Fruit fly (Drosophila melanogaster) whole organism, embryonic: ENCODE results near the gene CaBP1.

Source experiments
- ATbp ChIP-seq: fragments of 200-800 bp; sonication (Bioruptor generic); optimal IDR thresholded peaks from 2 replicates; lab custom pipeline; 2017; ENCODE audit warnings: missing biosample characterization, mild to moderate bottlenecking, missing genetic modification characterization, missing genetic modification reagents
- Atf3 ChIP-seq: fragments of 200-800 bp; sonication (Bioruptor generic); optimal IDR thresholded peaks from 3 replicates; lab custom pipeline; 2016; ENCODE audit warnings: missing biosample characterization, missing genetic modification characterization
- BtbVII ChIP-seq: fragments of 200-800 bp; sonication (Bioruptor generic); optimal IDR thresholded peaks from 3 replicates; lab custom pipeline; 2017; ENCODE audit warnings: missing biosample characterization, mild to moderate bottlenecking, missing genetic modification characterization
- CG10565 ChIP-seq: fragments of 200-800 bp; sonication (Bioruptor generic); optimal IDR thresholded peaks from 3 replicates; lab custom pipeline; 2016; ENCODE audit warnings: missing biosample characterization, mild to moderate bottlenecking, missing genetic modification characterization
- CG12219 ChIP-seq: fragments of 200-800 bp; sonication (Bioruptor generic); optimal IDR thresholded peaks from 3 replicates; lab custom pipeline; 2018; ENCODE audit warnings: missing biosample characterization, mild to moderate bottlenecking, missing genetic modification characterization
- CG12659 ChIP-seq: fragments of 200-800 bp; sonication (Bioruptor generic); optimal IDR thresholded peaks from 3 replicates; lab custom pipeline; 2017; ENCODE audit warnings: mild to moderate bottlenecking, missing biosample characterization, missing genetic modification reagents, missing genetic modification characterization
- CG14014 ChIP-seq: fragments of 200-800 bp; sonication (Bioruptor generic); IDR thresholded peaks from 2 replicates; pipeline ENCODE4 v1.3.6; 2022; ENCODE audit warnings: missing biosample characterization, missing genetic modification characterization
- CG14667 ChIP-seq: fragments of 200-800 bp; sonication (Bioruptor generic); IDR thresholded peaks from 2 replicates; pipeline ENCODE4 v1.3.6; 2022; ENCODE audit warnings: missing biosample characterization, missing genetic modification characterization
- CG14965 ChIP-seq: fragments of 200-800 bp; sonication (Bioruptor generic); optimal IDR thresholded peaks from 2 replicates; lab custom pipeline; 2016; ENCODE audit warnings: missing biosample characterization, missing genetic modification characterization, borderline replicate concordance
- CG17361 ChIP-seq: fragments of 200-800 bp; sonication (Bioruptor generic); IDR thresholded peaks from 3 replicates; pipeline ENCODE4 v1.3.6; 2022; ENCODE audit warnings: missing biosample characterization, missing genetic modification characterization
- CG18599 ChIP-seq: fragments of 200-800 bp; sonication (Bioruptor generic); optimal IDR thresholded peaks from 3 replicates; lab custom pipeline; 2017; ENCODE audit warnings: missing biosample characterization, missing genetic modification characterization, mild to moderate bottlenecking, moderate library complexity, missing genetic modification reagents
- CG18764 ChIP-seq: fragments of 200-800 bp; sonication (Bioruptor generic); optimal IDR thresholded peaks from 3 replicates; lab custom pipeline; 2016; ENCODE audit warnings: missing biosample characterization, missing genetic modification characterization
- CG2120 ChIP-seq: fragments of 200-800 bp; sonication (Bioruptor generic); optimal IDR thresholded peaks from 3 replicates; lab custom pipeline; 2016; ENCODE audit warnings: missing biosample characterization, missing genetic modification characterization
- CG31441 ChIP-seq: fragments of 200-800 bp; sonication (Bioruptor generic); IDR thresholded peaks from 2 replicates; pipeline ENCODE4 v1.3.6; 2022; ENCODE audit warnings: missing biosample characterization, missing genetic modification characterization
- CG3407 ChIP-seq: fragments of 200-800 bp; sonication (Bioruptor generic); optimal IDR thresholded peaks from 2 replicates; lab custom pipeline; 2018; ENCODE audit warnings: missing biosample characterization, mild to moderate bottlenecking, missing genetic modification characterization
- CG34422 ChIP-seq: fragments of 200-800 bp; sonication (Bioruptor generic); IDR thresholded peaks from 3 replicates; pipeline ENCODE4 v1.3.6; 2022; ENCODE audit warnings: missing biosample characterization, missing genetic modification characterization
- CG4328 ChIP-seq: fragments of 200-800 bp; sonication (Bioruptor generic); optimal IDR thresholded peaks from 3 replicates; lab custom pipeline; 2017; ENCODE audit warnings: missing biosample characterization, missing genetic modification reagents, missing genetic modification characterization
- CG6683 ChIP-seq: fragments of 200-800 bp; sonication (Bioruptor generic); optimal IDR thresholded peaks from 2 replicates; lab custom pipeline; 2017; ENCODE audit warnings: missing biosample characterization, mild to moderate bottlenecking, missing genetic modification characterization, missing genetic modification reagents
- CG7786 ChIP-seq: fragments of 200-800 bp; sonication (Bioruptor generic); optimal IDR thresholded peaks from 2 replicates; lab custom pipeline; 2016; ENCODE audit warnings: missing biosample characterization, missing genetic modification characterization
- CG8765 ChIP-seq: fragments of 200-800 bp; sonication (Bioruptor generic); IDR thresholded peaks from 2 replicates; pipeline ENCODE4 v1.3.6; 2022; ENCODE audit warnings: missing biosample characterization, missing genetic modification characterization
- CG9215 ChIP-seq: fragments of 200-800 bp; sonication (Bioruptor generic); IDR thresholded peaks from 2 replicates; pipeline ENCODE4 v1.3.6; 2022; ENCODE audit warnings: missing biosample characterization, missing genetic modification characterization
- CrebB ChIP-seq: fragments of 200-800 bp; sonication (Bioruptor generic); optimal IDR thresholded peaks from 3 replicates; lab custom pipeline; 2018; ENCODE audit warnings: missing biosample characterization, mild to moderate bottlenecking, missing genetic modification characterization
- Dfd ChIP-seq, 2 experiments: fragments of >200 bp; optimal IDR thresholded peaks; 2 replicates each; lab custom pipeline; 2017; ENCODE audit warnings: missing biosample characterization in 2 of 2, missing genetic modification characterization in 2 of 2
- E2f2 ChIP-seq: fragments of 200-800 bp; sonication (Bioruptor generic); IDR thresholded peaks from 2 replicates; pipeline ENCODE4 v1.3.6; 2022; ENCODE audit warnings: missing biosample characterization, missing genetic modification characterization
- HHEX ChIP-seq: fragments of 200-800 bp; sonication (Bioruptor generic); optimal IDR thresholded peaks from 3 replicates; lab custom pipeline; 2017; ENCODE audit warnings: missing biosample characterization, mild to moderate bottlenecking, missing genetic modification characterization, missing genetic modification reagents
- Lpt ChIP-seq: fragments of >200 bp; optimal IDR thresholded peaks from 2 replicates; lab custom pipeline; 2018; ENCODE audit warnings: missing biosample characterization, missing genetic modification characterization
- Max ChIP-seq: fragments of 200-800 bp; sonication (Bioruptor generic); optimal IDR thresholded peaks from 2 replicates; lab custom pipeline; 2016; ENCODE audit warnings: missing biosample characterization, mild to moderate bottlenecking, missing genetic modification characterization
- Myb ChIP-seq: fragments of 200-800 bp; sonication (Bioruptor generic); optimal IDR thresholded peaks from 2 replicates; lab custom pipeline; 2016; ENCODE audit warnings: missing biosample characterization, missing genetic modification characterization
- Xbp1 ChIP-seq: fragments of 200-800 bp; sonication (Bioruptor generic); optimal IDR thresholded peaks from 3 replicates; lab custom pipeline; 2016; ENCODE audit warnings: missing biosample characterization, mild to moderate bottlenecking, missing genetic modification characterization
- ac ChIP-seq: fragments of 200-800 bp; sonication (Bioruptor generic); optimal IDR thresholded peaks from 3 replicates; lab custom pipeline; 2017; ENCODE audit warnings: missing biosample characterization, mild to moderate bottlenecking, missing genetic modification characterization
- bowl ChIP-seq: fragments of 200-800 bp; sonication (Bioruptor generic); IDR thresholded peaks from 2 replicates; pipeline ENCODE4 v1.3.6; 2022; ENCODE audit warnings: missing biosample characterization, missing genetic modification characterization
- btn ChIP-seq: fragments of 200-800 bp; sonication (Bioruptor generic); optimal IDR thresholded peaks from 2 replicates; lab custom pipeline; 2016; ENCODE audit warnings: missing biosample characterization, missing genetic modification characterization
- ci ChIP-seq: fragments of 200-800 bp; sonication (Bioruptor generic); IDR thresholded peaks from 3 replicates; pipeline ENCODE4 v1.3.6; 2022; ENCODE audit warnings: missing biosample characterization, missing genetic modification characterization
- dan ChIP-seq: fragments of 200-800 bp; sonication (Bioruptor generic); IDR thresholded peaks from 2 replicates; pipeline ENCODE4 v1.3.6; 2022; ENCODE audit warnings: missing biosample characterization, missing genetic modification characterization
- danr ChIP-seq: fragments of 200-800 bp; sonication (Bioruptor generic); IDR thresholded peaks from 2 replicates; pipeline ENCODE4 v1.3.6; 2022; ENCODE audit warnings: missing biosample characterization, missing genetic modification characterization
- dmrt11E ChIP-seq: fragments of 200-800 bp; sonication (Bioruptor generic); optimal IDR thresholded peaks from 3 replicates; lab custom pipeline; 2018; ENCODE audit warnings: missing biosample characterization, mild to moderate bottlenecking, missing genetic modification characterization, moderate library complexity
- gt ChIP-seq: fragments of 200-800 bp; sonication (Bioruptor generic); IDR thresholded peaks from 2 replicates; pipeline ENCODE4 v1.3.6; 2022; ENCODE audit warnings: missing biosample characterization, missing genetic modification characterization
- hbn ChIP-seq: fragments of 200-800 bp; sonication (Bioruptor generic); IDR thresholded peaks from 2 replicates; pipeline ENCODE4 v1.3.6; 2022; ENCODE audit warnings: missing biosample characterization, missing genetic modification characterization; ENCODE audit not compliant: partially characterized antibody
- hkb ChIP-seq, 2 experiments: fragments of 200-800 bp in 1 of 2; fragments of >200 bp in 1 of 2; sonication (Bioruptor generic) in 1 of 2; IDR thresholded peaks in 1 of 2; optimal IDR thresholded peaks in 1 of 2; 2 replicates each; pipeline versions ENCODE4 v1.3.6 to Lab custom; 2017 to 2022; ENCODE audit warnings: missing biosample characterization in 1 of 2, missing genetic modification characterization in 1 of 2
- lov ChIP-seq, 2 experiments: fragments of 200-800 bp in 1 of 2; fragments of >200 bp in 1 of 2; sonication (Bioruptor generic) in 1 of 2; IDR thresholded peaks in 1 of 2; optimal IDR thresholded peaks in 1 of 2; 2 replicates in 1 of 2; 3 replicates in 1 of 2; pipeline versions ENCODE4 v1.3.6 to Lab custom; 2017 to 2022; ENCODE audit warnings: missing biosample characterization in 1 of 2, missing genetic modification characterization in 1 of 2
- nerfin-2 ChIP-seq: fragments of 200-800 bp; sonication (Bioruptor generic); IDR thresholded peaks from 2 replicates; pipeline ENCODE4 v1.3.6; 2022; ENCODE audit warnings: missing biosample characterization, missing genetic modification characterization; ENCODE audit not compliant: partially characterized antibody
- pb ChIP-seq: fragments of 200-800 bp; sonication (Bioruptor generic); optimal IDR thresholded peaks from 3 replicates; lab custom pipeline; 2016; ENCODE audit warnings: missing biosample characterization, missing genetic modification characterization
- prd ChIP-seq, 3 experiments: fragments of >200 bp in 2 of 3; fragments of 200-800 bp in 1 of 3; sonication (Bioruptor generic) in 1 of 3; optimal IDR thresholded peaks in 2 of 3; IDR thresholded peaks in 1 of 3; 2 replicates in 2 of 3; 3 replicates in 1 of 3; pipeline versions ENCODE4 v1.3.6 to Lab custom; 2017 to 2022; ENCODE audit warnings: missing biosample characterization in 1 of 3, missing genetic modification characterization in 1 of 3
- row ChIP-seq: fragments of 200-800 bp; sonication (Bioruptor generic); IDR thresholded peaks from 3 replicates; pipeline ENCODE4 v1.3.6; 2022; ENCODE audit warnings: missing biosample characterization, missing genetic modification characterization
- sens ChIP-seq: fragments of 200-800 bp; sonication (Bioruptor generic); peaks from one replicate; lab custom pipeline; 2016; ENCODE audit warnings: missing biosample characterization, missing genetic modification characterization
- seq ChIP-seq: fragments of 200-800 bp; sonication (Bioruptor generic); IDR thresholded peaks from 2 replicates; pipeline ENCODE4 v1.3.6; 2022; ENCODE audit warnings: missing biosample characterization, missing genetic modification characterization
- sim ChIP-seq: fragments of 200-800 bp; sonication (Bioruptor generic); IDR thresholded peaks from 2 replicates; pipeline ENCODE4 v1.3.6; 2022; ENCODE audit warnings: missing biosample characterization, missing genetic modification characterization
- ssp ChIP-seq: fragments of 200-800 bp; sonication (Bioruptor generic); IDR thresholded peaks from 2 replicates; pipeline ENCODE4 v1.3.6; 2022; ENCODE audit warnings: missing biosample characterization, missing genetic modification characterization
- toy ChIP-seq: fragments of 200-800 bp; sonication (Bioruptor generic); IDR thresholded peaks from 2 replicates; pipeline ENCODE4 v1.3.6; 2022; ENCODE audit warnings: missing biosample characterization, missing genetic modification characterization

Gene CaBP1

DNA sequence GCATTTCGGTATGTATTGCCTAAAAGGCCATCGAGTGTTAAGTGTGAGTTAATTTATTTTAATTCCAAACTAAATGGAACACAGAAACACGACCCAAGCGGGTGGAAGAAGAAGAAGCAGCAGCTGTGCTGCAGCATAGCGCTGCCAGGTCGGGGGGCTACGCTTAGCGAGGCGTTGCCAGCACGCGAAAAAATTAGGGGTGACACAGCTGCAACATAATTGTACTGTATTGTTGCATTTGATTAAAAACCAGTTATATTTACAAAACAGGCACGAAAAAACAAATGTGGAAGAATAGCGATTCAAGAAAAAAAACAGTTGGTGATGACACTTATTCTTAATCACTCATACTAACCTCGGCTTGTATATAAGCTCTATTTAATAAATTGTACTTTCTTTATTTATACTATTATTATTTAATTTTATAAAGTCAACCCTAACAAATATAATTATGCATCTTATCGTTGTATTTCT, 6.3 kb downstream of the CaBP1 start (continued):
- TF ChIP-seq row: peak; percentile 88
- TF ChIP-seq dan (GFP tag; lab: Robert Waterston, UW): no peak
- peak; percentile 41 for TF ChIP-seq BtbVII (GFP tag; lab: Kevin White, UChicago)
- no peak for TF ChIP-seq danr (GFP tag; lab: Robert Waterston, UW)
- no peak for TF ChIP-seq btn (GFP tag; lab: Kevin White, UChicago)
- peak; percentile 82 for TF ChIP-seq CG34422 (GFP tag; lab: Robert Waterston, UW)
- peak; percentile 7 for TF ChIP-seq Atf3 (GFP tag; lab: Kevin White, UChicago)
- no peak for TF ChIP-seq ATbp
- no peak for TF ChIP-seq CG10565 (GFP tag; lab: Kevin White, UChicago)
- peak; percentile 35; the same call in 1 of the 2 replicates for TF ChIP-seq gt (GFP tag; lab: Robert Waterston, UW)
- peak; percentile 39 for TF ChIP-seq hbn (GFP tag; lab: Robert Waterston, UW)
- peak; percentile 63 for TF ChIP-seq Max (GFP tag; lab: Kevin White, UChicago)
- peak; percentile 84 for TF ChIP-seq CG14014
- TF ChIP-seq Xbp1 (GFP tag; lab: Kevin White, UChicago): peak; percentile 80
- peak; percentile 3 for TF ChIP-seq CrebB (tag; lab: Kevin White, UChicago)
- peak; percentile 84 for TF ChIP-seq CG12659 (GFP tag; lab: Kevin White, UChicago)
- no peak for TF ChIP-seq prd (optimal IDR thresholded peaks at IDR 0.05; lab: Kevin White, UChicago)
- peak; percentile 81 for TF ChIP-seq prd (GFP tag; IDR thresholded peaks at IDR 0.05; lab: Robert Waterston, UW)
- no peak for TF ChIP-seq CG6683 (GFP tag; lab: Kevin White, UChicago)
- TF ChIP-seq CG31441: no peak
- peak; percentile 28 for TF ChIP-seq CG4328 (GFP tag; lab: Kevin White, UChicago)
- TF ChIP-seq sens (GFP tag; lab: Kevin White, UChicago): peak; percentile 53
- TF ChIP-seq nerfin-2 (GFP tag; lab: Robert Waterston, UW): 0 out of 2 replicates have a peak, but pooled peaks have one; percentile 21
- peak; percentile 65 for TF ChIP-seq ssp (GFP tag; lab: Robert Waterston, UW)
- no peak for TF ChIP-seq Dfd (GFP tag; optimal IDR thresholded peaks at IDR 0.05; lab: Kevin White, UChicago)
- TF ChIP-seq CG9215 (GFP tag; lab: Robert Waterston, UW): peak; percentile 76
- TF ChIP-seq sim (GFP tag; lab: Robert Waterston, UW): no peak
- TF ChIP-seq Lpt (GFP tag; lab: Kevin White, UChicago): no peak
- TF ChIP-seq CG3407 (GFP tag; lab: Kevin White, UChicago): peak; percentile 12
- no peak; the same call in 2 of the 3 replicates for TF ChIP-seq CG17361 (GFP tag; lab: Robert Waterston, UW)
- no peak for TF ChIP-seq hkb (optimal IDR thresholded peaks at IDR 0.05; lab: Kevin White, UChicago)
- peak; percentile 72 for TF ChIP-seq hkb (GFP tag; IDR thresholded peaks at IDR 0.05; lab: Robert Waterston, UW)
- TF ChIP-seq ac (GFP tag; lab: Kevin White, UChicago): peak; percentile 20
- peak; percentile 75 for TF ChIP-seq ci (GFP tag; lab: Robert Waterston, UW)
- TF ChIP-seq CG14965: peak; percentile 95
- TF ChIP-seq pb: no peak
- peak; percentile 75; the same call in 1 of the 2 replicates for TF ChIP-seq CG14667 (GFP tag; lab: Robert Waterston, UW)
- peak; percentile 1 for TF ChIP-seq CG18764 (GFP tag; lab: Kevin White, UChicago)
- TF ChIP-seq lov (optimal IDR thresholded peaks at IDR 0.05; lab: Kevin White, UChicago): no peak
- peak; percentile 74; the same call in 1 of the 3 replicates for TF ChIP-seq lov (GFP tag; IDR thresholded peaks at IDR 0.05; lab: Robert Waterston, UW)
- TF ChIP-seq Myb (GFP tag; lab: Kevin White, UChicago): peak; percentile 65
- TF ChIP-seq CG18599 (GFP tag; lab: Kevin White, UChicago): peak; percentile 76
- peak; percentile 79 for TF ChIP-seq CG2120
- TF ChIP-seq seq (GFP tag; lab: Robert Waterston, UW): peak; percentile 80
- TF ChIP-seq CG12219 (GFP tag; lab: Kevin White, UChicago): no peak
- peak; percentile 60; the same call in 1 of the 2 replicates for TF ChIP-seq bowl (GFP tag; lab: Robert Waterston, UW)
- TF ChIP-seq toy: 0 out of 2 replicates have a peak, but pooled peaks have one; percentile 16
- peak; percentile 35; the same call in 1 of the 2 replicates for TF ChIP-seq E2f2 (GFP tag; lab: Robert Waterston, UW)
- 0 out of 2 replicates have a peak, but pooled peaks have one; percentile 50 for TF ChIP-seq CG8765 (GFP tag; lab: Robert Waterston, UW)
- TF ChIP-seq CG7786 (GFP tag; lab: Kevin White, UChicago): peak; percentile 71
- peak; percentile 54 for TF ChIP-seq dmrt11E (tag; lab: Kevin White, UChicago)
- TF ChIP-seq HHEX (GFP tag; lab: Kevin White, UChicago): no peak
